Fruit fly (Drosophila melanogaster) whole organism, embryonic: ENCODE data around the gene Cyt-c1L.

Experiments
- CG33557 ChIP-seq: fragments of 200-800 bp; sonication (Bioruptor generic); optimal IDR thresholded peaks from 2 replicates; lab custom pipeline; 2019; ENCODE audit warnings: missing biosample characterization, mild to moderate bottlenecking, missing genetic modification characterization, moderate library complexity
- chn ChIP-seq: fragments of 200-800 bp; sonication (Bioruptor generic); optimal IDR thresholded peaks from 2 replicates; lab custom pipeline; 2016; ENCODE audit warnings: missing biosample characterization, missing genetic modification characterization
- slbo ChIP-seq: fragments of 200-800 bp; sonication (Bioruptor generic); IDR thresholded peaks from 2 replicates; pipeline ENCODE4 v1.3.6; 2022; ENCODE audit warnings: missing biosample characterization, missing genetic modification characterization

DNA sequence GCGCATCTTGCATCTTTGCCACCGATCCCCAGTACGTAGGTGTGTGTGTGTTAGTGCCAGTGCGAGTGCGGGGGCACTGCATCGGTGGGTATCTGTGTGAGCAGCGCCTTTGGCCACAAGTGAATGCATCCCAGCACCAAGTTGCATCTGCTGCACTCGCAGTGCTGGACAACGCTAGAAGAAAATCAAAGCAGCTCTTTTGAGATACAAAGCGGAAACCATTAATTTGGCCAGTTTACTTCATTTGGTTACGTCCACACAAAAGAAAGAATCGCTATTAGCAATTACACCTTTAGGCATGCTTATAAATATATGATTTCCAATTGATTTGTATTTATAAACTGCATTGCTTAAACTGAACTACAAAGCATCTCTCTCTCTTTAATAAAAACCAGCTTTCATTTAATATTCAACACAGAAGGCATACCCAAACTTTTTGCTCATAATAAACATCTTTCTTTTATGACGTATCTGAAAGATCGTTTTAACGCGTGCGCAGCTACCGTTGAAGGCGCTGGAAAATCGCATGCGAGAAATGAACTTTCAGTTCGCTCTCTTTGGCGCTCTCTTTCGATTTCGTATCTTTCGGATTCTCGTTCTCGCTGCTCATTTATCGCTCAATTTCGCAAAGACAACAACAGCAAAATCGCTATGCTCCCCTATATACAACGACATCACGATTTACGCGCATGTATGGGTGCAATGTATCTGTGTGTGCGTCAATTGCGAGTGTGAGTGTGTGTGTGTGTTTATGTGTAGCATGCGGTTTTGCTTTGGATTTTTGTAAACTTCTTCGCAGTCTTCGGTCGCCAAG lies 2.5 kb upstream of the Cyt-c1L start:
- TF ChIP-seq chn (GFP tag; lab: Kevin White, UChicago), result no peak
- TF ChIP-seq slbo (GFP tag; lab: Robert Waterston, UW), result no peak
- no peak for TF ChIP-seq CG33557
